Worm (Caenorhabditis elegans) whole organism, late embryonic: ENCODE measurements around the gene F46H5.7.

ENCODE experiments used
- K09A11.1 ChIP-seq: sonication (generic microtip); optimal IDR thresholded peaks from 2 replicates; lab custom pipeline; 2017; ENCODE audit warnings: antibody characterized with exemption, mild to moderate bottlenecking, missing genetic modification characterization, missing compliant biosample characterization; ENCODE audit not compliant: insufficient read depth
- ahr-1 ChIP-seq: sonication (generic microtip); optimal IDR thresholded peaks from 2 replicates; lab custom pipeline; 2016; ENCODE audit warnings: missing genetic modification characterization, missing compliant biosample characterization
- ama-1 ChIP-seq: fragments of 150-350 bp; optimal IDR thresholded peaks from 2 replicates; lab custom pipeline; 2014
- ceh-2 ChIP-seq: sonication (generic microtip); optimal IDR thresholded peaks from 2 replicates; lab custom pipeline; 2016; ENCODE audit warnings: missing genotype, missing genetic modification characterization, missing compliant biosample characterization
- ceh-31 ChIP-seq: sonication (generic microtip); optimal IDR thresholded peaks from 2 replicates; lab custom pipeline; 2016; ENCODE audit warnings: missing genetic modification characterization, missing compliant biosample characterization
- ceh-45 ChIP-seq: fragments of 200-800 bp; sonication (Bioruptor generic); IDR thresholded peaks from 2 replicates; pipeline ENCODE4 v1.3.6; 2022; ENCODE audit warnings: missing genetic modification reagents, missing genetic modification characterization, missing compliant biosample characterization
- ceh-6 ChIP-seq: fragments of 200-800 bp; sonication (Bioruptor generic); optimal IDR thresholded peaks from 2 replicates; lab custom pipeline; 2018; ENCODE audit warnings: mild to moderate bottlenecking, missing genetic modification characterization, missing compliant biosample characterization
- ceh-9 ChIP-seq: sonication (generic microtip); optimal IDR thresholded peaks from 2 replicates; lab custom pipeline; 2016; ENCODE audit warnings: mild to moderate bottlenecking, missing genetic modification characterization, inconsistent platforms, missing compliant biosample characterization
- che-1 ChIP-seq: sonication (generic microtip); optimal IDR thresholded peaks from 2 replicates; lab custom pipeline; 2016; ENCODE audit warnings: mild to moderate bottlenecking, missing genetic modification characterization, missing compliant biosample characterization
- dmd-4 ChIP-seq: sonication (generic microtip); optimal IDR thresholded peaks from 2 replicates; lab custom pipeline; 2016; ENCODE audit warnings: borderline replicate concordance, missing genetic modification characterization, missing compliant biosample characterization
- dve-1 ChIP-seq: sonication (generic microtip); optimal IDR thresholded peaks from 2 replicates; lab custom pipeline; 2017; ENCODE audit warnings: antibody characterized with exemption, mild to moderate bottlenecking, missing genetic modification characterization, missing compliant biosample characterization
- ets-4 ChIP-seq: sonication (generic microtip); optimal IDR thresholded peaks from 2 replicates; lab custom pipeline; 2016; ENCODE audit warnings: missing genetic modification characterization, missing compliant biosample characterization
- eyg-1 ChIP-seq: sonication (generic microtip); optimal IDR thresholded peaks from 2 replicates; lab custom pipeline; 2016; ENCODE audit warnings: missing genotype, missing genetic modification characterization, missing compliant biosample characterization
- fax-1 ChIP-seq: sonication (generic microtip); optimal IDR thresholded peaks from 2 replicates; lab custom pipeline; 2016; ENCODE audit warnings: missing genotype, missing genetic modification characterization, missing compliant biosample characterization
- fkh-10 ChIP-seq: fragments of 150-350 bp; optimal IDR thresholded peaks from 2 replicates; lab custom pipeline; 2014; ENCODE audit warnings: missing biosample characterization, missing genetic modification reagents, missing genetic modification characterization
- fkh-6 ChIP-seq: sonication (generic microtip); optimal IDR thresholded peaks from 2 replicates; lab custom pipeline; 2016; ENCODE audit warnings: missing genetic modification characterization, missing compliant biosample characterization
- gmeb-2 ChIP-seq: sonication (generic microtip); optimal IDR thresholded peaks from 2 replicates; lab custom pipeline; 2016; ENCODE audit warnings: missing genetic modification characterization, inconsistent platforms, missing compliant biosample characterization
- hlh-13 ChIP-seq: fragments of 200-800 bp; sonication (Bioruptor generic); optimal IDR thresholded peaks from 2 replicates; lab custom pipeline; 2018; ENCODE audit warnings: mild to moderate bottlenecking, missing genetic modification characterization, missing compliant biosample characterization
- hlh-8 ChIP-seq: sonication (generic microtip); optimal IDR thresholded peaks from 2 replicates; lab custom pipeline; 2016; ENCODE audit warnings: missing genotype, missing genetic modification characterization, missing compliant biosample characterization
- lin-11 ChIP-seq: fragments of 200-800 bp; sonication (Bioruptor generic); optimal IDR thresholded peaks from 2 replicates; lab custom pipeline; 2018; ENCODE audit warnings: mild to moderate bottlenecking, missing genetic modification characterization, missing compliant biosample characterization
- mec-3 ChIP-seq: sonication (generic microtip); optimal IDR thresholded peaks from 2 replicates; lab custom pipeline; 2016; ENCODE audit warnings: borderline replicate concordance, missing genetic modification characterization, missing compliant biosample characterization
- odd-2 ChIP-seq: sonication (generic microtip); optimal IDR thresholded peaks from 2 replicates; lab custom pipeline; 2017; ENCODE audit warnings: antibody characterized with exemption, mild to moderate bottlenecking, missing genetic modification characterization, missing compliant biosample characterization
- pag-3 ChIP-seq: sonication (generic microtip); optimal IDR thresholded peaks from 2 replicates; lab custom pipeline; 2016; ENCODE audit warnings: missing compliant biosample characterization, missing genetic modification characterization, borderline replicate concordance
- pat-9 ChIP-seq: fragments of 200-800 bp; sonication (Bioruptor generic); optimal IDR thresholded peaks from 2 replicates; lab custom pipeline; 2018; ENCODE audit warnings: mild to moderate bottlenecking, missing genetic modification characterization, moderate library complexity, missing compliant biosample characterization
- pqm-1 ChIP-seq: sonication (generic microtip); optimal IDR thresholded peaks from 2 replicates; lab custom pipeline; 2016; ENCODE audit warnings: missing genetic modification characterization, missing compliant biosample characterization
- pros-1 ChIP-seq: fragments of 150-350 bp; optimal IDR thresholded peaks from 2 replicates; lab custom pipeline; 2014; ENCODE audit warnings: missing biosample characterization, missing genetic modification reagents, missing genetic modification characterization
- sdc-2 ChIP-seq: sonication (generic microtip); optimal IDR thresholded peaks from 2 replicates; lab custom pipeline; 2016; ENCODE audit warnings: missing genotype, missing genetic modification characterization, missing compliant biosample characterization
- sox-2 ChIP-seq: fragments of 200-800 bp; sonication (Bioruptor generic); IDR thresholded peaks from 2 replicates; pipeline ENCODE4 v1.3.6; 2022; ENCODE audit warnings: missing genetic modification reagents, missing genetic modification characterization, missing compliant biosample characterization
- sox-4 ChIP-seq: sonication (generic microtip); optimal IDR thresholded peaks from 2 replicates; lab custom pipeline; 2017; ENCODE audit warnings: mild to moderate bottlenecking, missing genetic modification characterization, inconsistent platforms, missing compliant biosample characterization
- ttx-3 ChIP-seq: sonication (generic microtip); optimal IDR thresholded peaks from 2 replicates; lab custom pipeline; 2016; ENCODE audit warnings: missing genetic modification reagents, missing genetic modification characterization, missing compliant biosample characterization
- unc-3 ChIP-seq, 2 experiments: fragments of 200-800 bp in 1 of 2; sonication (Bioruptor generic) in 1 of 2; sonication (generic microtip) in 1 of 2; conservative IDR thresholded peaks in 1 of 2; optimal IDR thresholded peaks in 1 of 2; 2 replicates each; pipeline versions ENCODE4 v1.3.6 to Lab custom; 2016 to 2022; ENCODE audit warnings: missing compliant biosample characterization in 2 of 2, missing genetic modification characterization in 2 of 2, missing genetic modification reagents in 1 of 2
- unc-55 ChIP-seq: sonication (generic microtip); optimal IDR thresholded peaks from 2 replicates; lab custom pipeline; 2017; ENCODE audit warnings: missing biosample characterization, missing genetic modification reagents, missing genetic modification characterization
- zip-5 ChIP-seq: sonication (generic microtip); optimal IDR thresholded peaks from 2 replicates; lab custom pipeline; 2016; ENCODE audit warnings: missing genetic modification characterization, missing compliant biosample characterization
- ztf-16 ChIP-seq: sonication (generic microtip); optimal IDR thresholded peaks from 2 replicates; lab custom pipeline; 2017; ENCODE audit warnings: missing genetic modification characterization, missing compliant biosample characterization

F46H5.7 gene

ce11 chrX:7211405-7211804 lies 31.4 kb downstream of the F46H5.7 start, which contains the start of gene spp-22:
Gene spp-22, plus strand, starts transcription at chrX:7211705.
- TF ChIP-seq ceh-9 (tag; lab: Kevin White, UChicago) (no peak), hlh-13 (GFP tag; lab: Kevin White, UChicago) (no peak), che-1 (tag; lab: Kevin White, UChicago) (no peak), ceh-2 (tag; lab: Kevin White, UChicago) (no peak), dmd-4 (tag; lab: Kevin White, UChicago) (no peak), fkh-6 (tag; lab: Kevin White, UChicago) (no peak)

ce11 chrX:7210467-7211107 lies 32.2 kb downstream of the F46H5.7 start:
- TF ChIP-seq mec-3 (no peak), unc-55 (GFP tag; lab: Kevin White, UChicago) (peak; percentile 46)
- TF ChIP-seq, all 69 proteins: peak for 1

DNA sequence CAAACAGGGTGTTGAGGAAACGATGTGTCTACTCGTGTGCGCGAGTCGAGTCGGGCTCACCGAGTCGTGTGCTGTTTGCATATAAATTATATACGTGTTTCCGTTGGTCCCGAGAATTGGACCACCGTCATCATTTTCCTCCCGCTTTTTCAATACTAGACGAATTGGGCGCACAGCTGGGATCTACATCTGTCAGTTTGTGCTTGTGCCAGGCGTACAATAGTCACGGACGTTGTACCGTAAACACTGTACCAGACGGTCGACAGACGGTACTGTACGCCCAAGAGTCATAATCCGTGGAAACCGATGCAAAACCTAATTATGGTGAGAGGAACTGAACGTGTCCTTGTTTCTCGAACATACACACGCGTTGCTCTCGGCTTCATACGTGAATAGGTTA lies 33.6 kb downstream of the F46H5.7 start:
- TF ChIP-seq pag-3 (tag; lab: Kevin White, UChicago) (no peak), fkh-10 (GFP tag; lab: Kevin White, UChicago) (no peak), sox-4 (no peak), ceh-6 (no peak), pqm-1 (tag; lab: Kevin White, UChicago) (no peak), fkh-6 (tag; lab: Kevin White, UChicago) (no peak), ceh-31 (tag; lab: Kevin White, UChicago) (peak; percentile 22)

DNA sequence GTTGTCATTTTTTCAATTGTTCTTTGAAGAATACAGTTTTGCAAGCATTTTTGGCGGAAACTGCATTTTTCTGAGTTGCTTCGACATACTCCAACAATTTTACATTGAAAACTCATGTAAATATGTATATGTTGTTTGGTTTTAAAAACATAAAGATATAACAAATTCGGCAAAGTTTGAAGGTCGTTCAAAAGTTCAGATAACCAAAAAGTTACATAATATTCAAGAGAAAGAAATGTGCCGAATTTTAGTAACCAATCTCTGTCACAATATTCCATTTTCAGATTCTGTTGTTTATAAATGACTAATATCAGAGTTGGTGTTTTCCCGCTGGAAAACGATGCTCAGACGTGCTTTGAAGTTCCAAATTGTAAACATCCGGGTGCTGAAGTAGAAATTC lies 36.4 kb downstream of the F46H5.7 start, which contains the start of gene ZK867.2:
Gene ZK867.2, plus strand, starts transcription at position 301 of the 400 bp plus-strand sequence.
- TF ChIP-seq fkh-10 (GFP tag; lab: Kevin White, UChicago) (no peak), fax-1 (tag; lab: Kevin White, UChicago) (no peak), ets-4 (no peak), odd-2 (tag; lab: Kevin White, UChicago) (no peak), pag-3 (tag; lab: Kevin White, UChicago) (no peak), unc-3 (GFP tag; conservative IDR thresholded peaks at IDR 0.05; lab: Robert Waterston, UW) (no peak), unc-3 (tag; optimal IDR thresholded peaks at IDR 0.05; lab: Kevin White, UChicago) (no peak), pros-1 (tag; lab: Kevin White, UChicago) (no peak), ama-1 (lab: Kevin White, UChicago) (no peak), K09A11.1 (tag; lab: Kevin White, UChicago) (no peak), fkh-6 (tag; lab: Kevin White, UChicago) (no peak), ceh-45 (GFP tag; lab: Robert Waterston, UW) (no peak), ahr-1 (tag; lab: Kevin White, UChicago) (no peak), ceh-9 (tag; lab: Kevin White, UChicago) (no peak), sox-2 (GFP tag; lab: Robert Waterston, UW) (no peak)

ce11 chrX:7205195-7205594 lies 37.6 kb downstream of the F46H5.7 start, which contains the start of gene C55B6.5:
Gene C55B6.5, minus strand, starts transcription at chrX:7205295.
- TF ChIP-seq dve-1 (tag; lab: Kevin White, UChicago) = no peak
- TF ChIP-seq lin-11 (tag; lab: Kevin White, UChicago) = no peak
- no peak for TF ChIP-seq sdc-2 (tag; lab: Kevin White, UChicago)
- TF ChIP-seq mec-3 = no peak
- no peak for TF ChIP-seq gmeb-2 (tag; lab: Kevin White, UChicago)
- no peak for TF ChIP-seq fkh-10 (GFP tag; lab: Kevin White, UChicago)
- TF ChIP-seq hlh-8 (tag; lab: Kevin White, UChicago) = no peak
- no peak for TF ChIP-seq ztf-16 (tag; lab: Kevin White, UChicago)
- TF ChIP-seq dmd-4 (tag; lab: Kevin White, UChicago) = no peak
- TF ChIP-seq zip-5 = no peak
- no peak for TF ChIP-seq ceh-9 (tag; lab: Kevin White, UChicago)
- TF ChIP-seq ceh-31 (tag; lab: Kevin White, UChicago) = no peak
- TF ChIP-seq ttx-3 = no peak
- no peak for TF ChIP-seq eyg-1 (tag; lab: Kevin White, UChicago)
- no peak for TF ChIP-seq pat-9 (tag; lab: Kevin White, UChicago)
- TF ChIP-seq ceh-6 = no peak
